Worm (Caenorhabditis elegans): ENCODE measurements around the gene sra-29.

- TF ChIP-seq ama-1 (optimal IDR thresholded peaks at IDR 0.05) (no peak), ceh-31 (tag; optimal IDR thresholded peaks at IDR 0.05) (no peak), sox-4 (tag; optimal IDR thresholded peaks at IDR 0.05) (no peak), ceh-22 (tag; optimal IDR thresholded peaks at IDR 0.05) (no peak), hlh-13 (GFP tag; optimal IDR thresholded peaks at IDR 0.05) (no peak), nhr-232 (tag; optimal IDR thresholded peaks at IDR 0.05) (no peak), tbx-2 (tag; optimal IDR thresholded peaks at IDR 0.05) (no peak), pha-4 (tag; optimal IDR thresholded peaks at IDR 0.05) (no peak)
These were observed 1.9 kb downstream of the sra-29 start, which contains the start of gene sra-28 for ce11 chrII:6573677-6574076.

Measured in whole organism, late embryonic.